Fruit fly (Drosophila melanogaster) whole organism, embryonic: ENCODE measurements around the gene OtopLc.

Source experiments
- ATbp ChIP-seq: fragments of 200-800 bp; sonication (Bioruptor generic); optimal IDR thresholded peaks from 2 replicates; lab custom pipeline; 2017; ENCODE audit warnings: missing biosample characterization, mild to moderate bottlenecking, missing genetic modification characterization, missing genetic modification reagents
- Atf-2 ChIP-seq: fragments of 200-800 bp; sonication (Bioruptor generic); optimal IDR thresholded peaks from 2 replicates; lab custom pipeline; 2016; ENCODE audit warnings: missing biosample characterization, missing genetic modification characterization
- CG10979 ChIP-seq: fragments of 200-800 bp; sonication (Bioruptor generic); optimal IDR thresholded peaks from 2 replicates; lab custom pipeline; 2018; ENCODE audit warnings: missing biosample characterization, mild to moderate bottlenecking, missing genetic modification characterization, moderate library complexity
- CG11504 ChIP-seq: fragments of 200-800 bp; sonication (Bioruptor generic); optimal IDR thresholded peaks from 3 replicates; lab custom pipeline; 2019; ENCODE audit warnings: missing biosample characterization, mild to moderate bottlenecking, missing genetic modification characterization, moderate library complexity
- CG12391 ChIP-seq: fragments of 200-800 bp; sonication (Bioruptor generic); optimal IDR thresholded peaks from 3 replicates; lab custom pipeline; 2018; ENCODE audit warnings: missing biosample characterization, mild to moderate bottlenecking, missing genetic modification characterization, moderate library complexity
- CG13424 ChIP-seq: fragments of 200-800 bp; sonication (Bioruptor generic); optimal IDR thresholded peaks from 2 replicates; lab custom pipeline; 2019; ENCODE audit warnings: missing biosample characterization, mild to moderate bottlenecking, missing genetic modification characterization, moderate library complexity
- CG14710 ChIP-seq: fragments of 200-800 bp; sonication (Bioruptor generic); optimal IDR thresholded peaks from 3 replicates; lab custom pipeline; 2019; ENCODE audit warnings: missing biosample characterization, mild to moderate bottlenecking, missing genetic modification characterization, moderate library complexity
- CG15269 ChIP-seq: fragments of 200-800 bp; sonication (Bioruptor generic); optimal IDR thresholded peaks from 2 replicates; lab custom pipeline; 2018; ENCODE audit warnings: missing biosample characterization, mild to moderate bottlenecking, missing genetic modification characterization, moderate library complexity
- CG1603 ChIP-seq: fragments of 200-800 bp; sonication (Bioruptor generic); optimal IDR thresholded peaks from 2 replicates; lab custom pipeline; 2019; ENCODE audit warnings: missing biosample characterization, mild to moderate bottlenecking, missing genetic modification characterization, moderate library complexity
- CG16779 ChIP-seq: fragments of 200-800 bp; sonication (Bioruptor generic); IDR thresholded peaks from 2 replicates; pipeline ENCODE4 v1.3.6; 2022; ENCODE audit warnings: missing biosample characterization, missing genetic modification characterization
- CG17359 ChIP-seq: fragments of 200-800 bp; sonication (Bioruptor generic); optimal IDR thresholded peaks from 3 replicates; lab custom pipeline; 2018; ENCODE audit warnings: missing biosample characterization, mild to moderate bottlenecking, missing genetic modification characterization, moderate library complexity
- CG18262 ChIP-seq: fragments of 200-800 bp; optimal IDR thresholded peaks from 3 replicates; lab custom pipeline; 2019; ENCODE audit warnings: missing biosample characterization, mild to moderate bottlenecking, missing genetic modification characterization, moderate library complexity
- CG18619 ChIP-seq: fragments of 200-800 bp; sonication (Bioruptor generic); optimal IDR thresholded peaks from 3 replicates; lab custom pipeline; 2017; ENCODE audit warnings: missing biosample characterization, mild to moderate bottlenecking, missing genetic modification characterization
- CG2678 ChIP-seq: fragments of 200-800 bp; sonication (Bioruptor generic); optimal IDR thresholded peaks from 3 replicates; lab custom pipeline; 2019; ENCODE audit warnings: missing biosample characterization, mild to moderate bottlenecking, missing genetic modification characterization, moderate library complexity
- CG2712 ChIP-seq: fragments of 200-800 bp; optimal IDR thresholded peaks from 3 replicates; lab custom pipeline; 2019; ENCODE audit warnings: missing biosample characterization, mild to moderate bottlenecking, missing genetic modification characterization, moderate library complexity
- CG3838 ChIP-seq: fragments of 200-800 bp; sonication (Bioruptor generic); optimal IDR thresholded peaks from 3 replicates; lab custom pipeline; 2016; ENCODE audit warnings: missing biosample characterization, missing genetic modification characterization
- CG4424 ChIP-seq: fragments of 200-800 bp; sonication (Bioruptor generic); optimal IDR thresholded peaks from 3 replicates; lab custom pipeline; 2016; ENCODE audit warnings: missing biosample characterization, missing genetic modification characterization
- CG7372 ChIP-seq: fragments of 200-800 bp; sonication (Bioruptor generic); IDR thresholded peaks from 2 replicates; pipeline ENCODE4 v1.3.6; 2022; ENCODE audit warnings: missing biosample characterization, missing genetic modification characterization
- CG7556 ChIP-seq: fragments of 200-800 bp; sonication (Bioruptor generic); optimal IDR thresholded peaks from 2 replicates; lab custom pipeline; 2017; ENCODE audit warnings: missing biosample characterization, mild to moderate bottlenecking, missing genetic modification characterization
- CG8089 ChIP-seq: fragments of 200-800 bp; sonication (Bioruptor generic); optimal IDR thresholded peaks from 3 replicates; lab custom pipeline; 2016; ENCODE audit warnings: missing biosample characterization, missing genetic modification characterization
- CG8388 ChIP-seq: fragments of 200-800 bp; sonication (Bioruptor generic); optimal IDR thresholded peaks from 2 replicates; lab custom pipeline; 2019; ENCODE audit warnings: missing biosample characterization, mild to moderate bottlenecking, missing genetic modification characterization, moderate library complexity
- CG8944 ChIP-seq: fragments of 200-800 bp; sonication (Bioruptor generic); optimal IDR thresholded peaks from 3 replicates; lab custom pipeline; 2016; ENCODE audit warnings: missing biosample characterization, missing genetic modification characterization
- D19A ChIP-seq: fragments of 200-800 bp; optimal IDR thresholded peaks from 3 replicates; lab custom pipeline; 2019; ENCODE audit warnings: missing biosample characterization, mild to moderate bottlenecking, missing genetic modification characterization, moderate library complexity
- E2f2 ChIP-seq: fragments of 200-800 bp; sonication (Bioruptor generic); IDR thresholded peaks from 2 replicates; pipeline ENCODE4 v1.3.6; 2022; ENCODE audit warnings: missing biosample characterization, missing genetic modification characterization
- HLH3B ChIP-seq: fragments of 200-800 bp; sonication (Bioruptor generic); IDR thresholded peaks from 2 replicates; pipeline ENCODE4 v1.3.6; 2022; ENCODE audit warnings: missing biosample characterization, missing genetic modification characterization
- Hr51 ChIP-seq, 2 experiments: fragments of 200-800 bp; sonication (Bioruptor generic); optimal IDR thresholded peaks; 2 replicates in 1 of 2; 3 replicates in 1 of 2; lab custom pipeline; 2016 to 2018; ENCODE audit warnings: missing biosample characterization in 2 of 2, missing genetic modification characterization in 2 of 2, mild to moderate bottlenecking in 1 of 2, moderate library complexity in 1 of 2
- Med ChIP-seq: fragments of 200-800 bp; sonication (Bioruptor generic); peaks from one replicate; lab custom pipeline; 2016; ENCODE audit warnings: missing biosample characterization, missing genetic modification characterization, mild to moderate bottlenecking, inconsistent platforms, moderate library complexity
- NfI ChIP-seq: fragments of 200-800 bp; sonication (Bioruptor generic); optimal IDR thresholded peaks from 3 replicates; lab custom pipeline; 2018; ENCODE audit warnings: missing biosample characterization, mild to moderate bottlenecking, missing genetic modification characterization, moderate library complexity
- Oli ChIP-seq: fragments of 200-800 bp; sonication (Bioruptor generic); optimal IDR thresholded peaks from 2 replicates; lab custom pipeline; 2018; ENCODE audit warnings: missing biosample characterization, mild to moderate bottlenecking, missing genetic modification characterization, moderate library complexity
- PHDP ChIP-seq: fragments of 200-800 bp; sonication (Bioruptor generic); optimal IDR thresholded peaks from 3 replicates; lab custom pipeline; 2018; ENCODE audit warnings: missing biosample characterization, mild to moderate bottlenecking, missing genetic modification characterization, moderate library complexity
- Sox100B ChIP-seq: fragments of 200-800 bp; sonication (Bioruptor generic); optimal IDR thresholded peaks from 3 replicates; lab custom pipeline; 2018; ENCODE audit warnings: missing biosample characterization, mild to moderate bottlenecking, missing genetic modification characterization
- Xrp1 ChIP-seq: fragments of 200-800 bp; sonication (Bioruptor generic); IDR thresholded peaks from 2 replicates; pipeline ENCODE4 v1.3.6; 2022; ENCODE audit warnings: missing biosample characterization, missing genetic modification characterization
- az2 ChIP-seq: fragments of 200-800 bp; sonication (Bioruptor generic); optimal IDR thresholded peaks from 3 replicates; lab custom pipeline; 2016; ENCODE audit warnings: missing biosample characterization, missing genetic modification characterization
- br ChIP-seq: fragments of >200 bp; optimal IDR thresholded peaks from 2 replicates; lab custom pipeline; 2017
- bsh ChIP-seq, 2 experiments: fragments of 200-800 bp; sonication (Bioruptor generic); optimal IDR thresholded peaks; 2 replicates each; lab custom pipeline; 2017 to 2018; ENCODE audit warnings: mild to moderate bottlenecking in 2 of 2, missing biosample characterization in 2 of 2, missing genetic modification characterization in 2 of 2, moderate library complexity in 1 of 2
- chn ChIP-seq: fragments of 200-800 bp; sonication (Bioruptor generic); optimal IDR thresholded peaks from 2 replicates; lab custom pipeline; 2016; ENCODE audit warnings: missing biosample characterization, missing genetic modification characterization
- dmrt99B ChIP-seq: fragments of 200-800 bp; sonication (Bioruptor generic); optimal IDR thresholded peaks from 2 replicates; lab custom pipeline; 2018; ENCODE audit warnings: missing biosample characterization, mild to moderate bottlenecking, missing genetic modification characterization, moderate library complexity
- eve ChIP-seq, 2 experiments: fragments of >200 bp; optimal IDR thresholded peaks; 2 replicates each; lab custom pipeline; 2017; ENCODE audit warnings: missing biosample characterization in 2 of 2, missing genetic modification characterization in 2 of 2
- grau ChIP-seq: fragments of 200-800 bp; optimal IDR thresholded peaks from 3 replicates; lab custom pipeline; 2019; ENCODE audit warnings: missing biosample characterization, mild to moderate bottlenecking, missing genetic modification characterization, moderate library complexity
- hb ChIP-seq: fragments of 200-800 bp; sonication (Bioruptor generic); IDR thresholded peaks from 3 replicates; pipeline ENCODE4 v1.3.6; 2022; ENCODE audit warnings: missing biosample characterization, missing genetic modification characterization; ENCODE audit not compliant: partially characterized antibody
- hkb ChIP-seq, 2 experiments: fragments of 200-800 bp in 1 of 2; fragments of >200 bp in 1 of 2; sonication (Bioruptor generic) in 1 of 2; IDR thresholded peaks in 1 of 2; optimal IDR thresholded peaks in 1 of 2; 2 replicates each; pipeline versions ENCODE4 v1.3.6 to Lab custom; 2017 to 2022; ENCODE audit warnings: missing biosample characterization in 1 of 2, missing genetic modification characterization in 1 of 2
- lab ChIP-seq: fragments of 200-800 bp; sonication (Bioruptor generic); optimal IDR thresholded peaks from 3 replicates; lab custom pipeline; 2017; ENCODE audit warnings: missing biosample characterization, missing genetic modification characterization, mild to moderate bottlenecking, moderate library complexity, missing genetic modification reagents
- lola ChIP-seq, 3 experiments: fragments of >200 bp in 2 of 3; fragments of 200-800 bp in 1 of 3; sonication (Bioruptor generic) in 1 of 3; optimal IDR thresholded peaks; 2 replicates each; lab custom pipeline; 2017 to 2019; ENCODE audit warnings: missing biosample characterization in 3 of 3, missing genetic modification characterization in 3 of 3, mild to moderate bottlenecking in 1 of 3, moderate library complexity in 1 of 3
- nerfin-1 ChIP-seq: fragments of 200-800 bp; sonication (Bioruptor generic); optimal IDR thresholded peaks from 3 replicates; lab custom pipeline; 2019; ENCODE audit warnings: missing biosample characterization, mild to moderate bottlenecking, missing genetic modification characterization, moderate library complexity
- prd ChIP-seq, 3 experiments: fragments of >200 bp in 2 of 3; fragments of 200-800 bp in 1 of 3; sonication (Bioruptor generic) in 1 of 3; optimal IDR thresholded peaks in 2 of 3; IDR thresholded peaks in 1 of 3; 2 replicates in 2 of 3; 3 replicates in 1 of 3; pipeline versions ENCODE4 v1.3.6 to Lab custom; 2017 to 2022; ENCODE audit warnings: missing biosample characterization in 1 of 3, missing genetic modification characterization in 1 of 3
- psq ChIP-seq: fragments of 200-800 bp; sonication (Bioruptor generic); optimal IDR thresholded peaks from 2 replicates; lab custom pipeline; 2017; ENCODE audit warnings: missing biosample characterization, missing genetic modification characterization

OtopLc gene

dm6 chrX:5648437-5648959 lies 14.2 kb downstream of the OtopLc start, which contains the start of gene OtopLa (continued):
- TF ChIP-seq Atf-2 (GFP tag; lab: Kevin White, UChicago) (peak; percentile 66), Xrp1 (GFP tag; lab: Robert Waterston, UW) (peak; percentile 92), chn (GFP tag; lab: Kevin White, UChicago) (peak; percentile 70), CG18619 (GFP tag; lab: Kevin White, UChicago) (peak; percentile 67), hkb (optimal IDR thresholded peaks at IDR 0.05; lab: Kevin White, UChicago) (no peak), hkb (GFP tag; IDR thresholded peaks at IDR 0.05; lab: Robert Waterston, UW) (peak; percentile 90), CG8944 (GFP tag; lab: Kevin White, UChicago) (peak; percentile 72), CG3838 (peak; percentile 18), dmrt99B (tag; lab: Kevin White, UChicago) (peak; percentile 89), CG7372 (GFP tag; lab: Robert Waterston, UW) (peak; percentile 69; the same call in 1 of the 2 replicates)

dm6 chrX:5646228-5646627 lies 16.4 kb downstream of the OtopLc start:
- TF ChIP-seq CG2678 (tag; lab: Kevin White, UChicago) (peak; percentile 46), eve (GFP tag; optimal IDR thresholded peaks at IDR 0.05; lab: Kevin White, UChicago) (peak in 1 of 2 experiments; percentile 18), nerfin-1 (tag; lab: Kevin White, UChicago) (peak; percentile 30), lab (GFP tag; lab: Kevin White, UChicago) (peak; percentile 30), br (lab: Kevin White, UChicago) (no peak), CG2712 (peak; percentile 41), HLH3B (GFP tag; lab: Robert Waterston, UW) (0 out of 2 replicates have a peak, but pooled peaks have one; percentile 7), Oli (peak; percentile 4), CG13424 (tag; lab: Kevin White, UChicago) (peak; percentile 23), Sox100B (GFP tag; lab: Kevin White, UChicago) (no peak), lola (GFP tag; optimal IDR thresholded peaks at IDR 0.05; lab: Kevin White, UChicago) (peak in 1 of 3 experiments; percentile 28), CG14710 (peak; percentile 24), bsh (GFP tag; optimal IDR thresholded peaks at IDR 0.05; lab: Kevin White, UChicago) (peak in 1 of 2 experiments; percentile 56), E2f2 (GFP tag; lab: Robert Waterston, UW) (no peak), PHDP (tag; lab: Kevin White, UChicago) (peak; percentile 16), CG11504 (tag; lab: Kevin White, UChicago) (peak; percentile 53), Xrp1 (GFP tag; lab: Robert Waterston, UW) (peak; percentile 22; the same call in 1 of the 2 replicates), CG16779 (GFP tag; lab: Robert Waterston, UW) (no peak), hb (GFP tag; lab: Robert Waterston, UW) (no peak), CG10979 (tag; lab: Kevin White, UChicago) (peak; percentile 61), CG7556 (GFP tag; lab: Kevin White, UChicago) (peak; percentile 18), psq (GFP tag; lab: Kevin White, UChicago) (no peak), D19A (tag; lab: Kevin White, UChicago) (peak; percentile 25), Hr51 (GFP tag; optimal IDR thresholded peaks at IDR 0.05; lab: Kevin White, UChicago) (peak in 1 of 2 experiments; percentile 4), CG18262 (tag; lab: Kevin White, UChicago) (peak; percentile 31), CG12391 (tag; lab: Kevin White, UChicago) (peak; percentile 38), prd (optimal IDR thresholded peaks at IDR 0.05; lab: Kevin White, UChicago) (no peak), prd (GFP tag; IDR thresholded peaks at IDR 0.05; lab: Robert Waterston, UW) (peak; percentile 18; the same call in 1 of the 3 replicates), Med (peak; percentile 54), CG1603 (tag; lab: Kevin White, UChicago) (peak; percentile 6), grau (peak; percentile 17), az2 (GFP tag; lab: Kevin White, UChicago) (no peak), CG4424 (GFP tag; lab: Kevin White, UChicago) (peak; percentile 13), ATbp (GFP tag; lab: Kevin White, UChicago) (peak; percentile 11), CG8089 (GFP tag; lab: Kevin White, UChicago) (peak; percentile 5), CG15269 (peak; percentile 14), CG17359 (peak; percentile 43), CG8388 (GFP tag; lab: Kevin White, UChicago) (peak; percentile 16), NfI (GFP tag; lab: Kevin White, UChicago) (no peak)
